Worm (Caenorhabditis elegans): ENCODE results near the gene C39B5.10.

The C39B5.10 gene

ce11 chrIII:2234192-2234934, 5.1 kb downstream of the C39B5.10 start, which contains the start of gene C39B5.2:
Gene C39B5.2, plus strand, starts transcription at chrIII:2234884.
- no peak for TF ChIP-seq drap-1 (GFP tag; optimal IDR thresholded peaks at IDR 0.05)
- TF ChIP-seq mab-5 (tag; optimal IDR thresholded peaks at IDR 0.05) = no peak
- TF ChIP-seq hlh-1 (tag; optimal IDR thresholded peaks at IDR 0.05) = no peak
- TF ChIP-seq snpc-4 (tag; optimal IDR thresholded peaks at IDR 0.05) = no peak
- peak; percentile 96 for TF ChIP-seq nhr-2 (tag; optimal IDR thresholded peaks at IDR 0.05)
- TF ChIP-seq unc-120 (tag; optimal IDR thresholded peaks at IDR 0.05; ENCODE audit: poor library complexity, severe bottlenecking) = no peak
- TF ChIP-seq unc-39 (tag; optimal IDR thresholded peaks at IDR 0.05) = no peak
- no peak for TF ChIP-seq ham-2 (GFP tag; optimal IDR thresholded peaks at IDR 0.05)
- TF ChIP-seq zip-8 (tag; optimal IDR thresholded peaks at IDR 0.05) = peak; percentile 99
- TF ChIP-seq blmp-1 (tag; optimal IDR thresholded peaks at IDR 0.05) = no peak
- TF ChIP-seq nhr-237 (tag; optimal IDR thresholded peaks at IDR 0.05) = no peak
- no peak for TF ChIP-seq tbx-8 (GFP tag; optimal IDR thresholded peaks at IDR 0.05)
- peak; percentile 28 for TF ChIP-seq lin-13 (tag; optimal IDR thresholded peaks at IDR 0.05)
- TF ChIP-seq cnd-1 (tag; optimal IDR thresholded peaks at IDR 0.05) = peak; percentile 78
- TF ChIP-seq M03D4.4 (tag; optimal IDR thresholded peaks at IDR 0.05) = no peak
- TF ChIP-seq sptf-1 (tag; optimal IDR thresholded peaks at IDR 0.05) = no peak
- TF ChIP-seq ztf-11 (tag; optimal IDR thresholded peaks at IDR 0.05) = peak; percentile 38
- peak; percentile 12 for TF ChIP-seq mep-1 (tag; optimal IDR thresholded peaks at IDR 0.05)
- peak; percentile 80 for TF ChIP-seq ceh-39 (tag; optimal IDR thresholded peaks at IDR 0.05)
- TF ChIP-seq nhr-12 (tag; optimal IDR thresholded peaks at IDR 0.05) = no peak
- no peak for TF ChIP-seq lsy-2 (tag; optimal IDR thresholded peaks at IDR 0.05)
- no peak for TF ChIP-seq nhr-76 (tag; optimal IDR thresholded peaks at IDR 0.05)

DNA sequence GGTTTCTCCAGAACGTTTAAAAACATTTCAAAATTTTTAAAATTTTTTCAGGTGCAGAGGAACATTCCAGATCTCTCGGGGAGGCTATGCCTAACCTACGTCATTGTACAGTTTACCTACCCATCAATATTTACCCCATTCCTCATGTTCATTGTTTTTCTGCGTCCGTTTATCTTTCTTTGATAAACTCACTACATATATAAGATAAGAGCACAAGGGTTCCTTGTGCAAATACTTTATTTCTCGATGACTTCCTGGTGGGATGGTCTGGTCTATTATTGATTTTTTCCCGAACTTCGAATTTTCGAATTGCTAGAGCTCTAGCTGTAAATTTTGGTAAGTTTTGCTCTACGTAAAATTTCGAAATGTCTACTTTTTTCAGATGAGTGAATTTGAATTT, 6.0 kb downstream of the C39B5.10 start:
- TF ChIP-seq ceh-83 (GFP tag; optimal IDR thresholded peaks at IDR 0.05) = no peak
- TF ChIP-seq nhr-76 (tag; optimal IDR thresholded peaks at IDR 0.05) = no peak
- TF ChIP-seq unc-62 (GFP tag; optimal IDR thresholded peaks at IDR 0.05) = no peak
- TF ChIP-seq sptf-1 (tag; optimal IDR thresholded peaks at IDR 0.05) = no peak
- TF ChIP-seq flh-1 (GFP tag; optimal IDR thresholded peaks at IDR 0.05) = no peak
- TF ChIP-seq drap-1 (GFP tag; optimal IDR thresholded peaks at IDR 0.05) = no peak
- TF ChIP-seq nhr-237 (tag; optimal IDR thresholded peaks at IDR 0.05) = no peak
- no peak for TF ChIP-seq ces-1 (GFP tag; optimal IDR thresholded peaks at IDR 0.05)
- no peak for TF ChIP-seq nhr-2 (tag; optimal IDR thresholded peaks at IDR 0.05)
- TF ChIP-seq elt-3 (tag; optimal IDR thresholded peaks at IDR 0.05) = no peak
- TF ChIP-seq nhr-28 (tag; optimal IDR thresholded peaks at IDR 0.05) = no peak
- no peak for TF ChIP-seq mep-1 (tag; optimal IDR thresholded peaks at IDR 0.05)
- no peak for TF ChIP-seq zip-8 (tag; optimal IDR thresholded peaks at IDR 0.05)
- TF ChIP-seq unc-120 (tag; optimal IDR thresholded peaks at IDR 0.05; ENCODE audit: poor library complexity, severe bottlenecking) = no peak
- TF ChIP-seq nhr-12 (tag; optimal IDR thresholded peaks at IDR 0.05) = no peak
- TF ChIP-seq cnd-1 (tag; optimal IDR thresholded peaks at IDR 0.05) = no peak
- TF ChIP-seq elt-1 (tag; optimal IDR thresholded peaks at IDR 0.05; ENCODE audit: borderline replicate concordance, insufficient read depth) = no peak
- TF ChIP-seq snpc-4 (tag; optimal IDR thresholded peaks at IDR 0.05) = no peak

ce11 chrIII:2232360-2232759, 7.1 kb downstream of the C39B5.10 start, which contains the start of gene fbxa-47:
Gene fbxa-47, minus strand, starts transcription at chrIII:2232460.
- TF ChIP-seq lin-32 (GFP tag; optimal IDR thresholded peaks at IDR 0.05) (no peak), ceh-39 (tag; optimal IDR thresholded peaks at IDR 0.05) (no peak), nhr-76 (tag; optimal IDR thresholded peaks at IDR 0.05) (no peak), lin-13 (tag; optimal IDR thresholded peaks at IDR 0.05) (no peak), tbx-8 (GFP tag; optimal IDR thresholded peaks at IDR 0.05) (no peak), nhr-237 (tag; optimal IDR thresholded peaks at IDR 0.05) (no peak), mep-1 (tag; optimal IDR thresholded peaks at IDR 0.05) (no peak), ztf-11 (tag; optimal IDR thresholded peaks at IDR 0.05) (no peak)

DNA sequence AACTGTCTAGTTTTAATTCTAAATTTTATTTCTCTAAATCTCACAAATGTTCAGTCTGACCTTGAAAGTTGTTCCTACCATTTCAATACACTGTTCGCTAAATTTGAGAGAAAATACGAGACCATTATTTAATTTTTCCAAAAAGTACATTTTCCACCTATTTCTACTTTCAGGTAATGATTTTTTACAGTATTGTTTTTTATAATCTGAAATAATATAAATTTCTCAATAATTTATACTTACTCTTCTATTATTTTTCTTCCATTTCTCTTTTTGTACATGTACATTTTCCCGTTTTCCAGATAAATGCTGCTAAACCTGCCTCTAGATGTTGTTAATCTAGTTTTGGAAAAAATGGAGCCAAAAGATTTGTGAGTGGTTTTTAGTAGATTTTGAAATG, 12.0 kb downstream of the C39B5.10 start, which contains the start of gene fbxa-62:
Gene fbxa-62 (plus strand): TSS at position 301 of the 400 bp plus-strand sequence.
- TF ChIP-seq lin-13 (tag; optimal IDR thresholded peaks at IDR 0.05) = no peak
- TF ChIP-seq zip-8 (tag; optimal IDR thresholded peaks at IDR 0.05) = no peak
- TF ChIP-seq lin-32 (GFP tag; optimal IDR thresholded peaks at IDR 0.05) = no peak

- no peak for TF ChIP-seq ceh-43 (GFP tag; optimal IDR thresholded peaks at IDR 0.05)
- no peak for TF ChIP-seq elt-1 (tag; optimal IDR thresholded peaks at IDR 0.05; ENCODE audit: borderline replicate concordance, insufficient read depth)
- TF ChIP-seq nhr-76 (tag; optimal IDR thresholded peaks at IDR 0.05) = no peak
- no peak for TF ChIP-seq nhr-12 (tag; optimal IDR thresholded peaks at IDR 0.05)
- no peak for TF ChIP-seq cnd-1 (tag; optimal IDR thresholded peaks at IDR 0.05)
- TF ChIP-seq hlh-1 (tag; optimal IDR thresholded peaks at IDR 0.05) = no peak
- no peak for TF ChIP-seq ceh-83 (GFP tag; optimal IDR thresholded peaks at IDR 0.05)
Observed at ce11 chrIII:2224478-2224877, 15.0 kb downstream of the C39B5.10 start, which contains the start of gene fbxa-38. Gene fbxa-38, plus strand, starts transcription at chrIII:2224672.
